Worm (Caenorhabditis elegans) whole organism, L4 larva: Measurements from ENCODE around the gene ttc-4.

ENCODE experiments used
- F10B5.3 ChIP-seq: sonication (generic microtip); optimal IDR thresholded peaks from 2 replicates; lab custom pipeline; 2016; ENCODE audit warnings: mild to moderate bottlenecking, missing genetic modification characterization, missing compliant biosample characterization
- F26F4.8 ChIP-seq: fragments of 200-800 bp; sonication (Bioruptor generic); conservative IDR thresholded peaks from 2 replicates; pipeline ENCODE4 v1.3.6; 2022; ENCODE audit warnings: missing genetic modification characterization, missing compliant biosample characterization
- F44E2.7 ChIP-seq: fragments of 200-800 bp; sonication (Bioruptor generic); IDR thresholded peaks from 2 replicates; pipeline ENCODE4 v2.1.2; 2022; ENCODE audit warnings: missing genetic modification characterization, missing compliant biosample characterization
- T20F7.1 ChIP-seq: fragments of 200-800 bp; sonication (Bioruptor generic); optimal IDR thresholded peaks from 2 replicates; lab custom pipeline; 2018; ENCODE audit warnings: mild to moderate bottlenecking, missing genetic modification characterization, missing compliant biosample characterization
- Y105C5A.15 ChIP-seq: fragments of 200-800 bp; sonication (Bioruptor generic); IDR thresholded peaks from 2 replicates; pipeline ENCODE4 v1.3.6; 2022; ENCODE audit warnings: missing genetic modification characterization, missing compliant biosample characterization
- ZK337.2 ChIP-seq: fragments of 200-800 bp; sonication (Bioruptor generic); IDR thresholded peaks from 2 replicates; pipeline ENCODE4 v1.3.6; 2022; ENCODE audit warnings: missing genetic modification reagents, missing genetic modification characterization, missing compliant biosample characterization
- aly-2 ChIP-seq: sonication (generic microtip); optimal IDR thresholded peaks from 2 replicates; lab custom pipeline; 2018; ENCODE audit warnings: missing biosample characterization, missing genetic modification characterization
- attf-4 ChIP-seq: sonication (generic microtip); optimal IDR thresholded peaks from 3 replicates; lab custom pipeline; 2017; ENCODE audit warnings: missing biosample characterization, missing genetic modification characterization
- ceh-28 ChIP-seq: fragments of 150-350 bp; optimal IDR thresholded peaks from 2 replicates; lab custom pipeline; 2014; ENCODE audit warnings: missing biosample characterization, missing genetic modification reagents, missing genetic modification characterization
- ceh-44 ChIP-seq: fragments of 200-800 bp; sonication (Bioruptor generic); IDR thresholded peaks from 2 replicates; pipeline ENCODE4 v1.3.6; 2022; ENCODE audit warnings: missing genetic modification reagents, missing genetic modification characterization, missing compliant biosample characterization
- cey-2 ChIP-seq: sonication (generic microtip); optimal IDR thresholded peaks from 3 replicates; lab custom pipeline; 2017; ENCODE audit warnings: missing genetic modification characterization, mild to moderate bottlenecking, missing compliant biosample characterization, antibody characterized with exemption, borderline replicate concordance; ENCODE audit not compliant: insufficient read depth
- ctbp-1 ChIP-seq: fragments of 200-800 bp; sonication (Bioruptor generic); IDR thresholded peaks from 2 replicates; pipeline ENCODE4 v1.3.6; 2022; ENCODE audit warnings: missing genetic modification reagents, missing genetic modification characterization, missing compliant biosample characterization
- daf-16 ChIP-seq, 3 experiments: sonication (generic microtip); optimal IDR thresholded peaks; 2 replicates each; lab custom pipeline; 2016 to 2017; ENCODE audit warnings: missing genetic modification characterization in 3 of 3, missing genetic modification reagents in 3 of 3, mild to moderate bottlenecking in 2 of 3, missing compliant biosample characterization in 2 of 3, missing biosample characterization in 1 of 3, moderate library complexity in 1 of 3
- daf-19 ChIP-seq: fragments of 200-800 bp; sonication (Bioruptor generic); conservative IDR thresholded peaks from 2 replicates; pipeline ENCODE4 v1.3.6; 2022; ENCODE audit warnings: missing genetic modification characterization, missing compliant biosample characterization
- dmd-9 ChIP-seq: fragments of 200-800 bp; sonication (Bioruptor generic); IDR thresholded peaks from 2 replicates; pipeline ENCODE4 v1.3.6; 2022; ENCODE audit warnings: missing genetic modification reagents, missing genetic modification characterization, missing compliant biosample characterization
- dpl-1 ChIP-seq: fragments of 150-350 bp; optimal IDR thresholded peaks from 2 replicates; lab custom pipeline; 2014; ENCODE audit warnings: missing biosample characterization, missing genetic modification reagents, missing genetic modification characterization
- duxl-1 ChIP-seq: sonication (generic microtip); optimal IDR thresholded peaks from 2 replicates; lab custom pipeline; 2016; ENCODE audit warnings: mild to moderate bottlenecking, missing genetic modification characterization, moderate library complexity, missing compliant biosample characterization; ENCODE audit not compliant: poor library complexity
- egl-43 ChIP-seq: fragments of 200-800 bp; sonication (Bioruptor generic); IDR thresholded peaks from 2 replicates; pipeline ENCODE4 v1.3.6; 2022; ENCODE audit warnings: missing genetic modification reagents, missing genetic modification characterization, missing compliant biosample characterization
- fos-1 ChIP-seq: fragments of 150-350 bp; optimal IDR thresholded peaks from 2 replicates; lab custom pipeline; 2014; ENCODE audit warnings: missing biosample characterization, missing genetic modification characterization
- gei-8 ChIP-seq: fragments of 200-800 bp; sonication (Bioruptor generic); optimal IDR thresholded peaks from 2 replicates; lab custom pipeline; 2018; ENCODE audit warnings: mild to moderate bottlenecking, missing genetic modification characterization, missing compliant biosample characterization
- hlh-30 ChIP-seq: sonication (generic microtip); optimal IDR thresholded peaks from 2 replicates; lab custom pipeline; 2017; ENCODE audit warnings: antibody characterized with exemption, mild to moderate bottlenecking, missing genetic modification characterization, missing compliant biosample characterization; ENCODE audit not compliant: insufficient read depth
- hmg-1.1 ChIP-seq: fragments of 200-800 bp; sonication (Bioruptor generic); IDR thresholded peaks from 2 replicates; pipeline ENCODE4 v1.3.6; 2022; ENCODE audit warnings: missing genetic modification reagents, missing genetic modification characterization, missing compliant biosample characterization
- lin-1 ChIP-seq: fragments of 200-800 bp; sonication (Bioruptor generic); IDR thresholded peaks from 2 replicates; pipeline ENCODE4 v1.3.6; 2022; ENCODE audit warnings: missing genetic modification reagents, missing genetic modification characterization, missing compliant biosample characterization
- lin-29 ChIP-seq: fragments of 200-800 bp; sonication (Bioruptor generic); IDR thresholded peaks from 2 replicates; pipeline ENCODE4 v1.3.6; 2022; ENCODE audit warnings: missing genetic modification reagents, missing genetic modification characterization, missing compliant biosample characterization
- lin-38 ChIP-seq: fragments of 200-800 bp; sonication (Bioruptor generic); IDR thresholded peaks from 2 replicates; pipeline ENCODE4 v1.3.6; 2022; ENCODE audit warnings: missing genetic modification reagents, missing genetic modification characterization, missing compliant biosample characterization
- lin-39 ChIP-seq: fragments of 150-350 bp; optimal IDR thresholded peaks from 2 replicates; lab custom pipeline; 2014; ENCODE audit warnings: missing biosample characterization, missing genetic modification reagents, missing genetic modification characterization
- lsy-2 ChIP-seq, 2 experiments: fragments of 150-350 bp in 1 of 2; sonication (generic microtip) in 1 of 2; optimal IDR thresholded peaks; 2 replicates each; lab custom pipeline; 2014 to 2017; ENCODE audit warnings: missing biosample characterization in 2 of 2, missing genetic modification characterization in 2 of 2
- madf-9 ChIP-seq: fragments of 200-800 bp; sonication (Bioruptor generic); conservative IDR thresholded peaks from 2 replicates; pipeline ENCODE4 v1.3.6; 2022; ENCODE audit warnings: missing genetic modification reagents, missing genetic modification characterization, missing compliant biosample characterization
- mdt-29 ChIP-seq: fragments of 200-800 bp; sonication (Bioruptor generic); IDR thresholded peaks from 2 replicates; pipeline ENCODE4 v1.3.6; 2022; ENCODE audit warnings: missing genetic modification reagents, missing genetic modification characterization, missing compliant biosample characterization
- mxl-3 ChIP-seq: fragments of 200-800 bp; sonication (Bioruptor generic); optimal IDR thresholded peaks from 2 replicates; lab custom pipeline; 2018; ENCODE audit warnings: mild to moderate bottlenecking, missing genetic modification characterization, missing compliant biosample characterization
- nhr-102 ChIP-seq: sonication (generic microtip); optimal IDR thresholded peaks from 2 replicates; lab custom pipeline; 2016; ENCODE audit warnings: mild to moderate bottlenecking, missing genetic modification characterization, moderate library complexity, missing compliant biosample characterization
- nhr-25 ChIP-seq: sonication (generic microtip); optimal IDR thresholded peaks from 2 replicates; lab custom pipeline; 2017; ENCODE audit warnings: missing genetic modification characterization, mild to moderate bottlenecking, missing compliant biosample characterization, antibody characterized with exemption, moderate library complexity, borderline replicate concordance; ENCODE audit not compliant: insufficient read depth
- nhr-28 ChIP-seq: fragments of 150-350 bp; optimal IDR thresholded peaks from 2 replicates; lab custom pipeline; 2014; ENCODE audit warnings: missing biosample characterization, missing genetic modification characterization
- nhr-41 ChIP-seq: fragments of 200-800 bp; sonication (Bioruptor generic); IDR thresholded peaks from 2 replicates; pipeline ENCODE4 v1.3.6; 2022; ENCODE audit warnings: missing genetic modification reagents, missing genetic modification characterization, missing compliant biosample characterization
- nhr-42 ChIP-seq: fragments of 200-800 bp; sonication (Bioruptor generic); IDR thresholded peaks from 2 replicates; pipeline ENCODE4 v1.3.6; 2022; ENCODE audit warnings: missing genetic modification characterization, missing compliant biosample characterization
- nhr-48 ChIP-seq: sonication (generic microtip); optimal IDR thresholded peaks from 2 replicates; lab custom pipeline; 2016; ENCODE audit warnings: mild to moderate bottlenecking, missing genetic modification characterization, missing compliant biosample characterization
- nhr-77 ChIP-seq: fragments of 150-350 bp; optimal IDR thresholded peaks from 2 replicates; lab custom pipeline; 2014; ENCODE audit warnings: missing biosample characterization, missing genetic modification characterization
- pha-4 ChIP-seq, 2 experiments: fragments of 150-350 bp in 1 of 2; fragments of 200-800 bp in 1 of 2; sonication (Bioruptor generic) in 1 of 2; IDR thresholded peaks in 1 of 2; optimal IDR thresholded peaks in 1 of 2; 2 replicates each; pipeline versions ENCODE4 v1.3.6 to Lab custom; 2014 to 2022; ENCODE audit warnings: missing genetic modification characterization in 2 of 2, missing genetic modification reagents in 2 of 2, missing biosample characterization in 1 of 2, missing compliant biosample characterization in 1 of 2
- saeg-2 ChIP-seq: fragments of 200-800 bp; sonication (Bioruptor generic); IDR thresholded peaks from 2 replicates; pipeline ENCODE4 v1.3.6; 2022; ENCODE audit warnings: missing genetic modification reagents, missing genetic modification characterization, missing compliant biosample characterization
- set-16 ChIP-seq: fragments of 200-800 bp; sonication (Bioruptor generic); IDR thresholded peaks from 2 replicates; pipeline ENCODE4 v1.3.6; 2022; ENCODE audit warnings: missing genetic modification reagents, missing genetic modification characterization, missing compliant biosample characterization
- skn-1 ChIP-seq: fragments of 150-350 bp; optimal IDR thresholded peaks from 2 replicates; lab custom pipeline; 2014; ENCODE audit warnings: missing biosample characterization, missing genetic modification characterization
- snpc-1.2 ChIP-seq: fragments of 200-800 bp; sonication (Bioruptor generic); IDR thresholded peaks from 2 replicates; pipeline ENCODE4 v1.3.6; 2022; ENCODE audit warnings: missing genetic modification reagents, missing genetic modification characterization, missing compliant biosample characterization
- snpc-4 ChIP-seq: fragments of 150-350 bp; optimal IDR thresholded peaks from 2 replicates; lab custom pipeline; 2014; ENCODE audit warnings: missing biosample characterization, missing genetic modification characterization
- spr-1 ChIP-seq: sonication (generic microtip); optimal IDR thresholded peaks from 2 replicates; lab custom pipeline; 2016; ENCODE audit warnings: mild to moderate bottlenecking, missing genetic modification characterization, missing compliant biosample characterization
- unc-39 ChIP-seq: sonication (generic microtip); optimal IDR thresholded peaks from 2 replicates; lab custom pipeline; 2017; ENCODE audit warnings: missing biosample characterization, missing genetic modification characterization
- unc-62 ChIP-seq, 3 experiments: fragments of 150-350 bp in 1 of 3; sonication (generic microtip); optimal IDR thresholded peaks in 2 of 3; peaks in 1 of 3; 1 replicate in 1 of 3; 2 replicates in 2 of 3; lab custom pipeline; 2014 to 2017; ENCODE audit warnings: missing biosample characterization in 3 of 3, missing genetic modification characterization in 3 of 3, missing genetic modification reagents in 3 of 3, missing genotype in 1 of 3
- vab-7 ChIP-seq: fragments of 200-800 bp; sonication (Bioruptor generic); IDR thresholded peaks from 2 replicates; pipeline ENCODE4 v1.3.6; 2022; ENCODE audit warnings: missing genetic modification reagents, missing genetic modification characterization, missing compliant biosample characterization
- zip-11 ChIP-seq: fragments of 200-800 bp; sonication (Bioruptor generic); IDR thresholded peaks from 2 replicates; pipeline ENCODE4 v1.3.6; 2022; ENCODE audit warnings: missing genetic modification characterization, missing compliant biosample characterization
- ztf-11 ChIP-seq: fragments of 150-350 bp; optimal IDR thresholded peaks from 2 replicates; lab custom pipeline; 2014; ENCODE audit warnings: missing biosample characterization, missing genetic modification characterization
- ztf-7 ChIP-seq: fragments of 150-350 bp; optimal IDR thresholded peaks from 2 replicates; lab custom pipeline; 2014; ENCODE audit warnings: missing biosample characterization, missing genetic modification characterization

Gene ttc-4

ce11 chrII:5557134-5557533 is 37.4 kb upstream of the ttc-4 start (continued):
- TF ChIP-seq nhr-77 (tag; lab: Kevin White, UChicago) = peak; percentile 60
- no peak for TF ChIP-seq daf-19 (GFP tag; lab: Robert Waterston, UW)
- TF ChIP-seq unc-62 (GFP tag; optimal IDR thresholded peaks at IDR 0.05 in 1 of 2; lab: Kevin White, UChicago) = no peak
- no peak for TF ChIP-seq unc-62 (tag; optimal IDR thresholded peaks at IDR 0.05; lab: Kevin White, UChicago)
- TF ChIP-seq dmd-9 = no peak
- no peak for TF ChIP-seq skn-1 (tag; lab: Kevin White, UChicago)
- TF ChIP-seq unc-39 (tag; lab: Kevin White, UChicago) = no peak
- no peak for TF ChIP-seq daf-16 (GFP tag; optimal IDR thresholded peaks at IDR 0.05; lab: Kevin White, UChicago)
- peak; percentile 79 for TF ChIP-seq daf-16 (tag; optimal IDR thresholded peaks at IDR 0.05; lab: Kevin White, UChicago)
- peak; percentile 6 for TF ChIP-seq nhr-28 (tag; lab: Kevin White, UChicago)
- TF ChIP-seq egl-43 (GFP tag; lab: Robert Waterston, UW) = no peak
- no peak for TF ChIP-seq lin-38 (GFP tag; lab: Robert Waterston, UW)
- no peak for TF ChIP-seq F26F4.8 (GFP tag; lab: Robert Waterston, UW)
- no peak for TF ChIP-seq ceh-44 (GFP tag; lab: Robert Waterston, UW)
- no peak for TF ChIP-seq vab-7 (GFP tag; lab: Robert Waterston, UW)
- TF ChIP-seq madf-9 (GFP tag; lab: Robert Waterston, UW) = no peak
- TF ChIP-seq duxl-1 = no peak
- TF ChIP-seq zip-11 (GFP tag; lab: Robert Waterston, UW) = no peak
- no peak for TF ChIP-seq snpc-4
- TF ChIP-seq nhr-48 (tag; lab: Kevin White, UChicago) = no peak
- TF ChIP-seq pha-4 (GFP tag; IDR thresholded peaks at IDR 0.05; lab: Robert Waterston, UW) = no peak
- TF ChIP-seq pha-4 (tag; optimal IDR thresholded peaks at IDR 0.05; lab: Kevin White, UChicago) = no peak
- TF ChIP-seq lin-39 (tag; lab: Kevin White, UChicago) = no peak
- 0 out of 2 replicates have a peak, but pooled peaks have one; percentile 25 for TF ChIP-seq lin-1 (GFP tag; lab: Robert Waterston, UW)
- TF ChIP-seq lin-29 (GFP tag; lab: Robert Waterston, UW) = no peak
- no peak for TF ChIP-seq dpl-1 (GFP tag; lab: Kevin White, UChicago)
- TF ChIP-seq saeg-2 (GFP tag; lab: Robert Waterston, UW) = no peak
- no peak for TF ChIP-seq ceh-28 (tag; lab: Kevin White, UChicago)
- TF ChIP-seq lsy-2 (tag; optimal IDR thresholded peaks at IDR 0.05; lab: Kevin White, UChicago) = no peak
- TF ChIP-seq mdt-29 (GFP tag; lab: Robert Waterston, UW) = no peak
- no peak for TF ChIP-seq ztf-7 (tag; lab: Kevin White, UChicago)
- TF ChIP-seq Y105C5A.15 = no peak
- no peak for TF ChIP-seq set-16 (GFP tag; lab: Robert Waterston, UW)
- no peak for TF ChIP-seq attf-4 (tag; lab: Kevin White, UChicago)
- TF ChIP-seq F44E2.7 (GFP tag; lab: Robert Waterston, UW) = no peak
- no peak for TF ChIP-seq ctbp-1 (GFP tag; lab: Robert Waterston, UW)
- no peak for TF ChIP-seq hmg-1.1 (GFP tag; lab: Robert Waterston, UW)
- no peak for TF ChIP-seq nhr-42 (GFP tag; lab: Robert Waterston, UW)
- no peak for TF ChIP-seq spr-1 (tag; lab: Kevin White, UChicago)
- no peak for TF ChIP-seq ztf-11 (tag; lab: Kevin White, UChicago)
- TF ChIP-seq gei-8 (GFP tag; lab: Kevin White, UChicago) = no peak
- TF ChIP-seq nhr-41 (GFP tag; lab: Robert Waterston, UW) = no peak
- TF ChIP-seq aly-2 (tag; lab: Kevin White, UChicago) = no peak
- no peak for TF ChIP-seq mxl-3 (GFP tag; lab: Kevin White, UChicago)
- no peak for TF ChIP-seq snpc-1.2 (GFP tag; lab: Robert Waterston, UW)
- peak; percentile 59 for TF ChIP-seq hlh-30
- no peak for TF ChIP-seq cey-2 (tag; lab: Kevin White, UChicago)
- TF ChIP-seq ZK337.2 (GFP tag; lab: Robert Waterston, UW) = no peak
- TF ChIP-seq nhr-102 (tag; lab: Kevin White, UChicago) = no peak
- TF ChIP-seq F10B5.3 = no peak
- TF ChIP-seq fos-1 (tag; lab: Kevin White, UChicago) = no peak
- no peak for TF ChIP-seq T20F7.1
- no peak for TF ChIP-seq nhr-25
